Fruit fly (Drosophila melanogaster) whole organism, wandering third instar larva: ENCODE measurements around the gene sit.

Experiments used
- GATAd ChIP-seq: sonication (Bioruptor generic); optimal IDR thresholded peaks from 2 replicates; lab custom pipeline; 2016; ENCODE audit warnings: missing biosample characterization, missing genetic modification characterization
- Hr78 ChIP-seq: fragments of >200 bp; optimal IDR thresholded peaks from 2 replicates; lab custom pipeline; 2017; ENCODE audit warnings: missing biosample characterization, missing genetic modification characterization
- Mio ChIP-seq: sonication (Bioruptor generic); optimal IDR thresholded peaks from 2 replicates; lab custom pipeline; 2016; ENCODE audit warnings: missing biosample characterization, missing genetic modification characterization
- N ChIP-seq: fragments of >200 bp; optimal IDR thresholded peaks from 2 replicates; lab custom pipeline; 2018; ENCODE audit warnings: missing biosample characterization, missing external identifiers, missing genetic modification characterization
- Vsx2 ChIP-seq: fragments of 200-300, 225-300 bp; sonication (Bioruptor generic); optimal IDR thresholded peaks from 2 replicates; lab custom pipeline; 2018; ENCODE audit warnings: missing biosample characterization, missing genetic modification characterization; ENCODE audit not compliant: partially characterized antibody
- br ChIP-seq: fragments of 200-800 bp; sonication (Bioruptor generic); optimal IDR thresholded peaks from 2 replicates; lab custom pipeline; 2016; ENCODE audit warnings: missing biosample characterization, missing genetic modification characterization
- psq ChIP-seq: fragments of 200-800 bp; sonication (Bioruptor generic); optimal IDR thresholded peaks from 3 replicates; lab custom pipeline; 2017; ENCODE audit warnings: missing biosample characterization, mild to moderate bottlenecking, missing genetic modification characterization, moderate library complexity

DNA sequence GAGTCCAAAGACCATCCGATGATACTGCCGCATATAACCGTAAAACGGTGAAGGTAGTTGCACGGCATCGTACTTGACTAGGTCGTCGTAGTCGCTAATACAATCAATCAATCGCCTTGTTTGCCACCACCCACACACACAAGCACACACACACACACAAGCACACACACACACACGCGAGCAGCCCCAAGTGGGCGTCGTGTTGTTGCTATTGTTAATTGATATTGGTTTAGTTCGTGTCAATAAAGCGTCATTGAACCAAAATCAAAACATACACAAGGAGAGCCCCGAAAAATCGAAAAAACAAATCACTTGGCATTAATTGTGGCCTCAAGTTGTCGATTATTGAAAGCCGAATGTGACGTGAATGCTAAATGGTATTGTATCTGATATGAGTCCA, 34.1 kb upstream of the sit start:
- TF ChIP-seq br (GFP tag; lab: Kevin White, UChicago), result no peak
- no peak for TF ChIP-seq Mio (GFP tag; lab: Kevin White, UChicago)
- no peak for TF ChIP-seq Hr78
- no peak for TF ChIP-seq psq
- TF ChIP-seq Vsx2 (GFP tag; lab: Kevin White, UChicago), result no peak
- no peak for TF ChIP-seq N
- no peak for TF ChIP-seq GATAd (GFP tag; lab: Kevin White, UChicago)
